Worm (Caenorhabditis elegans) whole organism, midembryonic: ENCODE measurements around the gene cest-5.1.

ENCODE experiments used
- T22C8.4 ChIP-seq: fragments of 200-800 bp; sonication (Bioruptor generic); IDR thresholded peaks from 2 replicates; pipeline ENCODE4 v1.3.6; 2022; ENCODE audit warnings: missing genetic modification characterization, missing compliant biosample characterization
- cog-1 ChIP-seq: sonication (generic microtip); optimal IDR thresholded peaks from 2 replicates; lab custom pipeline; 2016; ENCODE audit warnings: missing genetic modification characterization, missing compliant biosample characterization
- flt-1 ChIP-seq: fragments of 200-800 bp; sonication (Bioruptor generic); IDR thresholded peaks from 2 replicates; pipeline ENCODE4 v1.3.6; 2022; ENCODE audit warnings: missing genetic modification characterization, missing compliant biosample characterization
- med-1 ChIP-seq: sonication (generic microtip); optimal IDR thresholded peaks from 2 replicates; lab custom pipeline; 2017; ENCODE audit warnings: missing genetic modification characterization, mild to moderate bottlenecking, missing compliant biosample characterization, antibody characterized with exemption, missing genetic modification reagents; ENCODE audit not compliant: insufficient read depth
- ref-1 ChIP-seq: fragments of 200-800 bp; sonication (Bioruptor generic); conservative IDR thresholded peaks from 2 replicates; pipeline ENCODE4 v1.3.6; 2022; ENCODE audit warnings: missing genetic modification reagents, missing genetic modification characterization, missing compliant biosample characterization
- tab-1 ChIP-seq: fragments of 200-800 bp; sonication (Bioruptor generic); IDR thresholded peaks from 2 replicates; pipeline ENCODE4 v1.3.6; 2022; ENCODE audit warnings: missing genetic modification characterization, missing compliant biosample characterization
- ztf-29 ChIP-seq: fragments of 200-800 bp; sonication (Bioruptor generic); IDR thresholded peaks from 2 replicates; pipeline ENCODE4 v1.3.6; 2022; ENCODE audit warnings: missing genetic modification reagents, missing genetic modification characterization, missing compliant biosample characterization

DNA sequence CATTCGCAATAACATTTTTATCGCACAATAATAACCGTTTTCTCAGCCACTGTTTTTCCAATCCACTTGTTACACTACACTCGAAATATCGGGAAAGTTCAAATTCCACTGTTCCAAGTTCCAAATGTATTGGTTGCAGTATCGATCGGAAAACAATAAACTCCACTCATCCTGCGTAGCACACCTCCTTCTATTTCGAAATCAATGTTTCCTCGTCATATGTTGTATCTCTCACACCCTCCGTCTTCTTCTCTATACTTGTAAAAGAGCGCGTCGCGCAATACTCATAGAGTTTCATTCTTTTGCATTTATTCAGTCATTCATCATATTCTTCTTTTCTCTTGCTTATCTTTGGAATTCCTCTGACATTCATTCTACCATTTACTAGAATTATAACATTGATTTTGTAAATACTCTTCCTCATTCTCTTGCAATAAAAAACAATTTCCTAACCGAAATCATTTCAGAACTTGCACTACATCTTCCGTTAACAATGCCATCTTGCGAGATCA is 30.3 kb downstream of the cest-5.1 start, which contains the start of gene sup-36:
- TF ChIP-seq med-1 (GFP tag; lab: Kevin White, UChicago) (no peak), ztf-29 (no peak), cog-1 (tag; lab: Kevin White, UChicago) (no peak), ref-1 (GFP tag; lab: Robert Waterston, UW) (no peak), T22C8.4 (GFP tag; lab: Robert Waterston, UW) (peak; percentile 49), flt-1 (GFP tag; lab: Robert Waterston, UW) (no peak), tab-1 (GFP tag; lab: Robert Waterston, UW) (no peak)
